Worm (Caenorhabditis elegans) whole organism, L4/young adult: ENCODE measurements around the gene cyp-32A1.

Experiments used
- W03F9.2 ChIP-seq: fragments of 150-350 bp; optimal IDR thresholded peaks from 2 replicates; lab custom pipeline; 2014; ENCODE audit warnings: missing biosample characterization, missing genetic modification characterization
- dao-5 ChIP-seq: sonication (generic microtip); optimal IDR thresholded peaks from 2 replicates; lab custom pipeline; 2016; ENCODE audit warnings: missing genotype, missing genetic modification characterization, moderate library complexity, missing compliant biosample characterization
- him-1 ChIP-seq: sonication (generic microtip); optimal IDR thresholded peaks from 2 replicates; lab custom pipeline; 2016; ENCODE audit warnings: missing genotype, missing genetic modification reagents, missing genetic modification characterization, missing compliant biosample characterization

DNA sequence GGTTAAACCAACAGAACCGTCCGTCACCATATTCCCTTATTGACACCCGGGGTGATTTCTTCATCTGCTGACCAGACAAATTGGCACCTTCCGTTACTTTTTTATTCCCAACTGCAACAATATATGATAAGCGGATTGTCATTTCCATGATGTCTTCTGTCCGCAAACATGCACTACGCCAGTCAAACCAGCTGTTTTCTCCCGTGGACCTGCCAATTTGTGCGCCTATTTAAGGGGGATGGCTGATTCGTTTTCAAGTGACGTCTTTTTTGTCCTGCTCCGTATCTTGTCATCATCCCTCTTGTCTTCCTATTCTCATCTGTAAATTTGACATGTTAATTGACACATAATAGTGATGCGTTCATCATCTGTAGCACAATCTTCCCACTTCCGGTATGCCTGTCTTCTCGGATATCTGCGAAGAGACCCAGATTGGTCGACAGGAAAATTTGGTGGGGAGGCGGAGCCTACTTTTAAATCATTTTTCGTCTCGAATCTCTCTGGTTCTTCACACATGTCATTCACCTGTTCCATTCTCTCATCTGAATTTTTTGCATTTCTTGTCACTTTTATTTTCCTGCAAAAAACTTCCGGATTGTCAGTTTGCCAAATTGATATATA lies 33.5 kb upstream of the cyp-32A1 start:
- TF ChIP-seq him-1 (tag; lab: Kevin White, UChicago), result no peak
- TF ChIP-seq dao-5, result no peak
- no peak for TF ChIP-seq W03F9.2
